Fruit fly (Drosophila melanogaster) Kc167 (cell line): Measurements from ENCODE around the gene EAChm.

Experiments
- Sin3A ChIP-seq: fragments of >200 bp; optimal IDR thresholded peaks from 2 replicates; lab custom pipeline; 2018; ENCODE audit warnings: missing external identifiers
- h ChIP-seq: fragments of >200 bp; optimal IDR thresholded peaks from 3 replicates; lab custom pipeline; 2018; ENCODE audit warnings: missing external identifiers
- psq ChIP-seq: fragments of >200 bp; optimal IDR thresholded peaks from 2 replicates; lab custom pipeline; 2017; ENCODE audit warnings: missing external identifiers
- ttk ChIP-seq: sonication (Bioruptor generic); optimal IDR thresholded peaks from 2 replicates; lab custom pipeline; 2017; ENCODE audit warnings: missing external identifiers

dm6 chr3L:15078347-15078746, 23.8 kb downstream of the EAChm start, which contains the start of gene Or71a:
- TF ChIP-seq h (lab: Kevin White, UChicago) (no peak), Sin3A (lab: Kevin White, UChicago) (no peak), ttk (no peak), psq (lab: Kevin White, UChicago) (no peak)
